Worm (Caenorhabditis elegans): ENCODE measurements around the gene dpl-1.

The dpl-1 gene

DNA sequence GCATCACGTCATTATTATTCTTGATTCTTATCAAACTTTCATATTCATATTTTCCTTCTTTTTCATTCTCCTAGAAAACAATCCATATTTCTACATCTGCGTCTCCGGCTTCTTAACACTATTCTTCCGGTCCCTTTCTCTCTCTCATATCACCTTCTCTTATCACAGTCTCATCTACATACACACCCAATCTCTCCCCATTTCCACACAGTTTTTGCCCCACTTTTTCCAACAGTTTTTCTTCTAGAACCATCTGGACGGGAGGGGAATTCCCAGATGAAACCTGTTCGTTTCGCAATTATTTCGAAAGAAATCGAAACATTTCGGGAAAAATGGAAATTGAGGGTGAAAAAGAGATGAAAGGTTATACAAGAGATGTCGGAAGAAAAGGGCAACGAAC lies 41.6 kb upstream of the dpl-1 start:
- TF ChIP-seq nhr-21 (tag; optimal IDR thresholded peaks at IDR 0.05) (peak; percentile 83), lsy-2 (tag; optimal IDR thresholded peaks at IDR 0.05) (peak in 1 of 2 experiments; percentile 47), nhr-129 (tag; optimal IDR thresholded peaks at IDR 0.05) (peak; percentile 40), ama-1 (optimal IDR thresholded peaks at IDR 0.05) (peak; percentile 61), fos-1 (tag; optimal IDR thresholded peaks at IDR 0.05) (peak; percentile 93), skn-1 (tag; optimal IDR thresholded peaks at IDR 0.05) (no peak), sma-3 (GFP tag; optimal IDR thresholded peaks at IDR 0.05) (peak; percentile 49), lin-13 (GFP tag; optimal IDR thresholded peaks at IDR 0.05) (no peak), C34F6.9 (tag; optimal IDR thresholded peaks at IDR 0.05) (peak; percentile 72), dmd-4 (tag; optimal IDR thresholded peaks at IDR 0.05) (no peak), unc-39 (tag; optimal IDR thresholded peaks at IDR 0.05) (no peak), crh-2 (tag; optimal IDR thresholded peaks at IDR 0.05) (peak; percentile 69), sma-9 (GFP tag; optimal IDR thresholded peaks at IDR 0.05) (peak; percentile 42), sma-9 (tag; optimal IDR thresholded peaks at IDR 0.05) (no peak), gmeb-1 (tag; optimal IDR thresholded peaks at IDR 0.05) (peak; percentile 49), nhr-25 (tag; optimal IDR thresholded peaks at IDR 0.05) (peak; percentile 62), egl-27 (tag; optimal IDR thresholded peaks at IDR 0.05) (peak; percentile 63)

DNA sequence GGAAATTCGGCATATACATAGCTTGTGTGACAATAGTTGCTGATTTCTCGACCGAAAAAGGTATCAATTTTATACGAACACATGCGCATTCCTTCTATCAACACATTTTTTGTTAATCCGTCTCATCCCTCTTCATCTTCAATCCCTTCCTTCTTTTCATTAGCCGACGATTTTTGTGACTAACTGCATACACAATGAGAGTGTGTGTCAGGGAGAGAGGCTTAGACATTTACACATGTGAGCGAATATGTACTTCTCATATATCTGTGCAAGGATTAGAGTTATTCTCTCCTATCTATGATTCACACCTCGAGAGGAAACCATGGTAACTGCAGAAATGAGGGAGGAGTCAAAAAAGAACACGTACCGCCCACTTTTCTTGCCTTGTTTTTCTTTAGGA lies 39.4 kb upstream of the dpl-1 start:
- TF ChIP-seq fos-1 (tag; optimal IDR thresholded peaks at IDR 0.05): peak; percentile 27
- no peak for TF ChIP-seq lsy-2 (tag; optimal IDR thresholded peaks at IDR 0.05)
- no peak for TF ChIP-seq unc-55 (GFP tag; optimal IDR thresholded peaks at IDR 0.05)
- no peak for TF ChIP-seq lin-13 (GFP tag; optimal IDR thresholded peaks at IDR 0.05)
- no peak for TF ChIP-seq elt-1 (tag; optimal IDR thresholded peaks at IDR 0.05)

DNA sequence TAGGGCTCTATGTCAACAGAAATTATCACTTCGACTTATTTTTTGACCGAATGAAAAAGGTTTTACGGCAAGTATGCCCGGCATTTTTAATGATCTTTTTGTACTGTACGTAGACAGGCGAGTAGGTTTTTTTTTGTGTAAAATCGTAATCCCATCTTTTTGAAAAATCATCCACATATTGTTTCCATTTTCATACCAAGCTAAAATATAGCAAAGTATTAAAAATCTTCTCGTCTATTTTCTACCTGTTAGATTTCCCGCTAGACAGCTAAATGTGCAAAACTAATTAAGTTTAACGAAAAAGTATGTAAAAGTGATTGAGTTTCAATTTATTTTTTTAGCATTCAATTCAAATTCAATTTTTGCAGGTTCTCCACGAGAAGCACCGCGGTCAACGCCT lies 38.3 kb upstream of the dpl-1 start, which contains the start of gene C16D2.1:
Gene C16D2.1, plus strand, starts transcription at position 301 of the 400 bp plus-strand sequence.
- TF ChIP-seq ztf-1 (GFP tag; conservative IDR thresholded peaks at IDR 0.05): no peak
- no peak for TF ChIP-seq mbf-1 (tag; optimal IDR thresholded peaks at IDR 0.05)
- TF ChIP-seq egl-27 (tag; optimal IDR thresholded peaks at IDR 0.05): no peak
- TF ChIP-seq nhr-237 (tag; optimal IDR thresholded peaks at IDR 0.05): no peak
- no peak for TF ChIP-seq ceh-16 (tag; optimal IDR thresholded peaks at IDR 0.05)
- TF ChIP-seq nhr-21 (tag; optimal IDR thresholded peaks at IDR 0.05): no peak
- TF ChIP-seq ZK546.5 (tag; optimal IDR thresholded peaks at IDR 0.05): no peak
- no peak for TF ChIP-seq ceh-82 (tag; optimal IDR thresholded peaks at IDR 0.05)
- no peak for TF ChIP-seq mdl-1 (tag; optimal IDR thresholded peaks at IDR 0.05)
- TF ChIP-seq alr-1 (tag; optimal IDR thresholded peaks at IDR 0.05): no peak
- TF ChIP-seq nhr-12 (tag; optimal IDR thresholded peaks at IDR 0.05): no peak
- TF ChIP-seq nhr-129 (tag; optimal IDR thresholded peaks at IDR 0.05): no peak
- no peak for TF ChIP-seq elt-3 (tag; optimal IDR thresholded peaks at IDR 0.05)
- TF ChIP-seq fos-1 (tag; optimal IDR thresholded peaks at IDR 0.05): no peak
- no peak for TF ChIP-seq nhr-77 (tag; optimal IDR thresholded peaks at IDR 0.05)
- TF ChIP-seq aly-2 (tag; optimal IDR thresholded peaks at IDR 0.05): no peak
- no peak for TF ChIP-seq nhr-6 (tag; optimal IDR thresholded peaks at IDR 0.05)

DNA sequence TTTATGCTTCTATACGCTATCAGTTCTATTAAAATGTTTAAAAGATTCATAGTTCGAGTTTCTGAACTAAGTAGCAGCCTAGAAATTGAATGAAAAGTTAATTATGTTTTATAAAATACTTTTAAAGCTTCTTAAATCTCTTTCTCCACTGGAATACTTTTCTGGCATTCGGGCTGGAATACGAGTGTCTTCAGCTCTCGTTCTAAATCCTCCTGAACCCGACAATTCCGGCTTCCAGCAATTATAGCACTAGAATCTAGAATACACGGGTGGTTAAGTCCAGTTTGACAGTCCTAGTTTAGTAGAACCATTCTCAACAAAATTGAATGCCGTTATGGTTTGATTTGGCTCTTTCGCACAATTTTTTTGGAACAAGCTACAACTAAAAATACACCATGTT lies 37.4 kb upstream of the dpl-1 start:
- no peak for TF ChIP-seq ceh-16 (tag; optimal IDR thresholded peaks at IDR 0.05)
- no peak for TF ChIP-seq ztf-11 (tag; optimal IDR thresholded peaks at IDR 0.05)
- no peak for TF ChIP-seq lin-13 (GFP tag; optimal IDR thresholded peaks at IDR 0.05)
- no peak for TF ChIP-seq ztf-4 (tag; optimal IDR thresholded peaks at IDR 0.05)
- TF ChIP-seq dmd-4 (tag; optimal IDR thresholded peaks at IDR 0.05): no peak
- no peak for TF ChIP-seq ceh-82 (tag; optimal IDR thresholded peaks at IDR 0.05)
- no peak for TF ChIP-seq mdl-1 (tag; optimal IDR thresholded peaks at IDR 0.05)
- no peak for TF ChIP-seq F13H6.1 (tag; optimal IDR thresholded peaks at IDR 0.05)
- no peak for TF ChIP-seq Y55F3AM.14 (GFP tag; optimal IDR thresholded peaks at IDR 0.05)
- no peak for TF ChIP-seq aly-2 (tag; optimal IDR thresholded peaks at IDR 0.05)
- TF ChIP-seq unc-62 (GFP tag; optimal IDR thresholded peaks at IDR 0.05): no peak
- TF ChIP-seq elt-3 (tag; optimal IDR thresholded peaks at IDR 0.05): no peak
- no peak for TF ChIP-seq nhr-11 (tag; optimal IDR thresholded peaks at IDR 0.05)
- no peak for TF ChIP-seq nhr-23 (tag; optimal IDR thresholded peaks at IDR 0.05)
- TF ChIP-seq nhr-25 (tag; optimal IDR thresholded peaks at IDR 0.05): no peak
- TF ChIP-seq alr-1 (tag; optimal IDR thresholded peaks at IDR 0.05): no peak
- no peak for TF ChIP-seq nhr-129 (tag; optimal IDR thresholded peaks at IDR 0.05)
- TF ChIP-seq ztf-1 (GFP tag; conservative IDR thresholded peaks at IDR 0.05): no peak
